Fruit fly (Drosophila melanogaster) whole organism, larva: ENCODE measurements around the gene Ance-2.

ENCODE experiments used
- noc ChIP-seq: fragments of 200-800 bp; sonication (Bioruptor generic); optimal IDR thresholded peaks from 3 replicates; lab custom pipeline; 2019; ENCODE audit warnings: missing biosample characterization, mild to moderate bottlenecking, missing genetic modification characterization, moderate library complexity

The Ance-2 gene

DNA sequence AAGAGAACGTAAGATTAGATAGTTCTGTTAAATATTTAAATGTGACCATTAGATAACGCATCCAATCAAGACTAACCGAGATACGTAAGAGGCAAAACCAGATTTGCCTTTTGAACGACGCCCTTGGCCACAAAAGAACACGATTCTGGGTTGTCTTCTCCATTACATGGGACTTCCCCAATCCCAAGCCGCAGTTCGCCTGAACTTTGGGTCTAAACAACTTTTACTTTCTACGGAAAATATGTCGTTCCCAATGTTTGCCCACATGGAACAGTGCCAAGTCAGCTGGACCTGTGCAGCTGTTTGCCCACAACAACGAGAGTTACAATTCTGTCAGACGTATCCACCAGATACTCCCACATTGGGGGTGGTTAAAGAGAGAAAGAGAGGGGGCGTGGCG is 40.7 kb downstream of the Ance-2 start:
- no peak for TF ChIP-seq noc

DNA sequence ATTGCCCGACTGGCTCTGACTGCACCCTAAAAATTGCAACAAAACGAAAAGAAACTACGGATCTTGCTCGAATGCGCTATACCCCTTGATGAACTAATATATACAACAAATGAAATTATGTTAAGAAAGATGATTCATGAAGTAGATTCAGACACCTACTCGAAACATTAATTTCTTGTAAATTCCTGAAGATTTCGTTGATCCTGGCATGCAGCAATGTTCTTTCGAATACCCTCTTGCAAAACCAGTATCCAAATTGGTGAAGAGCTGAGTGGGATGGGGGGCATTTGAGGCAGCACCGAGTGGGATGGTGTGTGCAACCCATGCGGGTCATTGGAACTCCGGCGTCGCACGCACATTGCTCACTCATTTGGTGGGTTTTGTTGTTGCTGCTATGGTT is 46.6 kb downstream of the Ance-2 start:
- TF ChIP-seq noc = no peak

DNA sequence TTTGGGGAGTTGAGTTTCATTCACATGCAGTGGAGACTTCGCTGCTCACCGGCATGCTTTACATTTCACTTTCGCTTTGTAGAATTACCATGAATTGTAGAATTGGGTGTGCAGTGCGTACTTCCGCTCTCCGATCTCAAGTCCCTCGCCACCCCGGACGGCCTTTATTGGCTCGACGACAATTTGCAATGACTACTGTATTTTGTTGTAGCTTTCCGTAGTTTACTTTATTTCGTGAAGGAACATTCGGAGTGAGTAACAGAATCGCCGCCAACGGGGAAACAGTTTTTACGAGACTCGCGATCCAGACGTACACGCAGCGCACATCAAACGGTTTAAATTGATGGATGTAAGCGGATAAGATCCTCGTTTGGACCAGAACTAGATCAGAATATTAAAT is 48.1 kb downstream of the Ance-2 start, which contains the start of gene NimA:
NimA (plus strand) TSS at position 301 of the 400 bp plus-strand sequence.
- no peak for TF ChIP-seq noc

DNA sequence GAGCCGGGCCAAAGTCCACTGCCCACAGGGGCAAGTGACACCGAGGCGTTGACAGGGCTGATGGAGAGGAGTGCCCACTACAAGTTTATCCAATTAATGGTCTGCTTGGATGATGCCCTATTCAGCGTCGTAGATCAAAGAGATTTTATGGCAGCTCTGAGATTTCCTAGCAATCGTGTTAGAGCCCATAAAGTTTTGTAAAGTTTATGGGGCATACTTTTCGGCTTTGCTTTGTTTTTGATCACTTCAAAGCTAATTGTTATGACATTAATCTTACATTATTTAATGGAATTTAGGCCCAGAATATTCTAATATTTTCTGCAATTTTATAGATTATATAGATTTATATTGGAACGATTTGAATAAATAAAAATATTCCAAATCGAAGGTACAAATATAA is 51.3 kb downstream of the Ance-2 start:
- TF ChIP-seq noc = no peak
